Worm (Caenorhabditis elegans): Measurements from ENCODE around the gene srd-33.

srd-33 gene

ce11 chrV:4913853-4914252 is 41.8 kb downstream of the srd-33 start:
- TF ChIP-seq lsy-2 (tag; optimal IDR thresholded peaks at IDR 0.05) (no peak), lin-13 (GFP tag; optimal IDR thresholded peaks at IDR 0.05) (no peak), Y55F3AM.14 (GFP tag; optimal IDR thresholded peaks at IDR 0.05) (no peak), dmd-4 (tag; optimal IDR thresholded peaks at IDR 0.05) (no peak), sma-3 (GFP tag; optimal IDR thresholded peaks at IDR 0.05) (no peak), blmp-1 (tag; optimal IDR thresholded peaks at IDR 0.05; ENCODE audit: insufficient read depth) (no peak)

ce11 chrV:4914879-4915278 is 42.8 kb downstream of the srd-33 start, which contains the start of gene H23N18.6:
Gene H23N18.6 (minus strand): TSS chrV:4915079.
- TF ChIP-seq gmeb-1 (tag; optimal IDR thresholded peaks at IDR 0.05) (peak; percentile 24), fos-1 (tag; optimal IDR thresholded peaks at IDR 0.05) (peak; percentile 80), nhr-237 (tag; optimal IDR thresholded peaks at IDR 0.05) (no peak), sma-9 (GFP tag; optimal IDR thresholded peaks at IDR 0.05) (peak; percentile 32), sma-9 (tag; optimal IDR thresholded peaks at IDR 0.05) (no peak)

ce11 chrV:4918091-4918624 is 46.1 kb downstream of the srd-33 start, which contains the start of gene C02E7.7:
Gene C02E7.7 (minus strand): TSS chrV:4918574.
- TF ChIP-seq gmeb-1 (tag; optimal IDR thresholded peaks at IDR 0.05): no peak
- TF ChIP-seq nhr-129 (tag; optimal IDR thresholded peaks at IDR 0.05): no peak
- no peak for TF ChIP-seq sem-4 (tag; optimal IDR thresholded peaks at IDR 0.05)
- TF ChIP-seq ceh-16 (tag; optimal IDR thresholded peaks at IDR 0.05): no peak
- no peak for TF ChIP-seq Y55F3AM.14 (GFP tag; optimal IDR thresholded peaks at IDR 0.05)
- TF ChIP-seq sma-3 (GFP tag; optimal IDR thresholded peaks at IDR 0.05): no peak
- TF ChIP-seq ama-1 (optimal IDR thresholded peaks at IDR 0.05): no peak

ce11 chrV:4918664-4919257 is 46.7 kb downstream of the srd-33 start, which contains the start of gene C02E7.6:
Gene C02E7.6 (plus strand): TSS chrV:4919207.
- peak; percentile 18 for TF ChIP-seq elt-1 (tag; optimal IDR thresholded peaks at IDR 0.05)
- peak; percentile 12 for TF ChIP-seq nhr-11 (tag; optimal IDR thresholded peaks at IDR 0.05)
- TF ChIP-seq blmp-1 (tag; optimal IDR thresholded peaks at IDR 0.05; ENCODE audit: insufficient read depth): peak; percentile 94
- TF ChIP-seq ZK546.5 (tag; optimal IDR thresholded peaks at IDR 0.05): no peak
- TF ChIP-seq nhr-12 (tag; optimal IDR thresholded peaks at IDR 0.05): no peak
- TF ChIP-seq nhr-21 (tag; optimal IDR thresholded peaks at IDR 0.05): peak; percentile 32
- peak; percentile 76 for TF ChIP-seq sem-4 (tag; optimal IDR thresholded peaks at IDR 0.05)
- TF ChIP-seq nhr-25 (tag; optimal IDR thresholded peaks at IDR 0.05): peak; percentile 90
- TF ChIP-seq sma-9 (GFP tag; optimal IDR thresholded peaks at IDR 0.05): peak; percentile 23
- no peak for TF ChIP-seq sma-9 (tag; optimal IDR thresholded peaks at IDR 0.05)
- no peak for TF ChIP-seq aly-2 (tag; optimal IDR thresholded peaks at IDR 0.05)

ce11 chrV:4920690-4921152 is 48.6 kb downstream of the srd-33 start, which contains the start of the genes C02E7.8 and srh-23:
Gene C02E7.8 (minus strand): TSS chrV:4920790.
Gene srh-23 (plus strand): TSS chrV:4921102.
- TF ChIP-seq peb-1 (tag; optimal IDR thresholded peaks at IDR 0.05) (no peak), Y55F3AM.14 (GFP tag; optimal IDR thresholded peaks at IDR 0.05) (no peak), nhr-77 (tag; optimal IDR thresholded peaks at IDR 0.05) (no peak)

- TF ChIP-seq snpc-4 (tag; optimal IDR thresholded peaks at IDR 0.05): no peak
Measured at ce11 chrV:4922024-4922423, 49.9 kb downstream of the srd-33 start, which contains the start of gene srh-22. Gene srh-22 (plus strand): TSS chrV:4922324.

Data from whole organism, L2 larva.